Fruit fly (Drosophila melanogaster) whole organism, wandering third instar larva: ENCODE results near the gene ea.

ENCODE experiments used
- Abd-B ChIP-seq: fragments of >200 bp; optimal IDR thresholded peaks from 2 replicates; lab custom pipeline; 2017; ENCODE audit warnings: missing biosample characterization, missing genetic modification characterization
- CG32264 ChIP-seq: fragments of 200-800 bp; sonication (Bioruptor generic); optimal IDR thresholded peaks from 2 replicates; lab custom pipeline; 2016; ENCODE audit warnings: missing biosample characterization, missing genetic modification characterization
- CrebA ChIP-seq: fragments of 200-800 bp; sonication (Bioruptor generic); optimal IDR thresholded peaks from 2 replicates; lab custom pipeline; 2016; ENCODE audit warnings: missing biosample characterization, mild to moderate bottlenecking, missing genetic modification characterization, borderline replicate concordance
- HLH106 ChIP-seq: fragments of 200-800 bp; optimal IDR thresholded peaks from 3 replicates; lab custom pipeline; 2019; ENCODE audit warnings: missing biosample characterization, mild to moderate bottlenecking, missing genetic modification characterization, moderate library complexity
- Hnf4 ChIP-seq: fragments of 200-800 bp; sonication (Bioruptor generic); optimal IDR thresholded peaks from 2 replicates; lab custom pipeline; 2016; ENCODE audit warnings: missing biosample characterization, mild to moderate bottlenecking, missing genetic modification characterization
- Vsx2 ChIP-seq: fragments of 200-300, 225-300 bp; sonication (Bioruptor generic); optimal IDR thresholded peaks from 2 replicates; lab custom pipeline; 2018; ENCODE audit warnings: missing biosample characterization, missing genetic modification characterization; ENCODE audit not compliant: partially characterized antibody
- br ChIP-seq: fragments of 200-800 bp; sonication (Bioruptor generic); optimal IDR thresholded peaks from 2 replicates; lab custom pipeline; 2016; ENCODE audit warnings: missing biosample characterization, missing genetic modification characterization
- ey ChIP-seq: fragments of 200-800 bp; sonication (Bioruptor generic); optimal IDR thresholded peaks from 2 replicates; lab custom pipeline; 2016; ENCODE audit warnings: missing biosample characterization, missing genetic modification characterization
- h ChIP-seq: fragments of 200-800 bp; sonication (Bioruptor generic); optimal IDR thresholded peaks from 3 replicates; lab custom pipeline; 2016; ENCODE audit warnings: missing biosample characterization, mild to moderate bottlenecking, missing genetic modification characterization
- psq ChIP-seq: fragments of 200-800 bp; sonication (Bioruptor generic); optimal IDR thresholded peaks from 3 replicates; lab custom pipeline; 2017; ENCODE audit warnings: missing biosample characterization, mild to moderate bottlenecking, missing genetic modification characterization, moderate library complexity
- tai ChIP-seq: sonication (Bioruptor generic); optimal IDR thresholded peaks from 2 replicates; lab custom pipeline; 2016; ENCODE audit warnings: missing biosample characterization, missing genetic modification characterization
- usp ChIP-seq: fragments of >200 bp; optimal IDR thresholded peaks from 2 replicates; lab custom pipeline; 2017; ENCODE audit warnings: missing biosample characterization, missing genetic modification characterization

DNA sequence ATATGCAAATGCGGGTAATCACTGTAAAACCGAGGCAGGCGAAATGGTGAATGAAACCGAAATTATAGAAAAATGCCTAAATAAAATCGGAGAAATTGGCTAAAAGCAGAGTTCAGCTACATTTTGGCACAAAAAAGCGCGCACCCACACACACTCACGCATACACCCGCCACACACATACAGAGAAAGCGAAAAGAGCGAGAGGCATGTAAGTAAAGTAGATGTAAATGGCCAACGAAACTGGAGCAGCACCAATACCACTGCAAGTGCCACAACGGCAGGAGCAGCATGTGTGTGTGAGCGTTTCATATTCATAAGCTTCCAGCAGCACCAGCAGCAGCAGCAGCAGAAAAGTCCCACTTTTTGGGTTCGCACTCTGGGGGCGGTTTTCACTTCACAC lies 46.9 kb downstream of the ea start:
- TF ChIP-seq h (GFP tag; lab: Kevin White, UChicago), result no peak
- no peak for TF ChIP-seq Vsx2 (GFP tag; lab: Kevin White, UChicago)
- TF ChIP-seq Hnf4 (GFP tag; lab: Kevin White, UChicago), result no peak
- TF ChIP-seq CrebA (GFP tag; lab: Kevin White, UChicago), result no peak
- TF ChIP-seq usp (GFP tag; lab: Kevin White, UChicago), result no peak
- no peak for TF ChIP-seq Abd-B (GFP tag; lab: Kevin White, UChicago)
- no peak for TF ChIP-seq ey (GFP tag; lab: Kevin White, UChicago)
- TF ChIP-seq br (GFP tag; lab: Kevin White, UChicago), result no peak
- TF ChIP-seq CG32264 (GFP tag; lab: Kevin White, UChicago), result no peak
- no peak for TF ChIP-seq HLH106 (tag; lab: Kevin White, UChicago)
- no peak for TF ChIP-seq psq (GFP tag; lab: Kevin White, UChicago)
- no peak for TF ChIP-seq tai
